Worm (Caenorhabditis elegans) whole organism, L1 larva: Measurements from ENCODE around the gene nep-9.

Experiments
- aly-2 ChIP-seq: fragments of 150-350 bp; optimal IDR thresholded peaks from 2 replicates; lab custom pipeline; 2014; ENCODE audit warnings: missing biosample characterization, missing genetic modification characterization
- elt-3 ChIP-seq, 6 experiments: fragments of 150-350 bp in 1 of 6; sonication (generic microtip); optimal IDR thresholded peaks; 2 replicates each; lab custom pipeline; 2017 to 2018; ENCODE audit warnings: missing biosample characterization in 6 of 6, missing genetic modification characterization in 6 of 6, inconsistent platforms in 1 of 6
- grh-1 ChIP-seq: fragments of 200-800 bp; sonication (Bioruptor generic); IDR thresholded peaks from 2 replicates; pipeline ENCODE4 v1.3.6; 2022; ENCODE audit warnings: missing genetic modification reagents, missing genetic modification characterization, missing compliant biosample characterization
- nhr-47 ChIP-seq: sonication (generic microtip); optimal IDR thresholded peaks from 2 replicates; lab custom pipeline; 2016; ENCODE audit warnings: mild to moderate bottlenecking, missing genetic modification characterization, moderate library complexity, missing compliant biosample characterization
- nhr-77 ChIP-seq: fragments of 150-350 bp; optimal IDR thresholded peaks from 2 replicates; lab custom pipeline; 2014; ENCODE audit warnings: missing biosample characterization, missing genetic modification characterization
- nhr-84 ChIP-seq: sonication (generic microtip); optimal IDR thresholded peaks from 2 replicates; lab custom pipeline; 2017; ENCODE audit warnings: missing biosample characterization, missing genetic modification characterization

ce11 chrII:3383116-3383515 is 16.0 kb downstream of the nep-9 start:
- TF ChIP-seq elt-3 (tag; optimal IDR thresholded peaks at IDR 0.05; lab: Kevin White, UChicago) = no peak
- no peak for TF ChIP-seq grh-1 (GFP tag; lab: Robert Waterston, UW)
- TF ChIP-seq nhr-84 (tag; lab: Kevin White, UChicago) = no peak
- no peak for TF ChIP-seq aly-2 (tag; lab: Kevin White, UChicago)
- TF ChIP-seq nhr-47 (tag; lab: Kevin White, UChicago) = no peak
- TF ChIP-seq nhr-77 (tag; lab: Kevin White, UChicago) = no peak
